Worm (Caenorhabditis elegans): Measurements from ENCODE around the gene syx-18.
A peak's percentile ranks its signal among the peaks of the same experiment; 100 is the strongest.

syx-18 gene

ce11 chrV:6665751-6666150 is 10.5 kb upstream of the syx-18 start, which contains the start of gene pmp-5 (continued):
- no peak for TF ChIP-seq dpl-1 (GFP tag; optimal IDR thresholded peaks at IDR 0.05)
- no peak for TF ChIP-seq dmd-8 (GFP tag; IDR thresholded peaks at IDR 0.05)
- TF ChIP-seq lin-38 (GFP tag; IDR thresholded peaks at IDR 0.05) = no peak
- TF ChIP-seq lin-1 (GFP tag; IDR thresholded peaks at IDR 0.05) = peak; percentile 56; the same call in 1 of the 2 replicates
- no peak for TF ChIP-seq hlh-30 (tag; optimal IDR thresholded peaks at IDR 0.05; ENCODE audit: insufficient read depth)
- peak; percentile 45 for TF ChIP-seq nhr-48 (tag; optimal IDR thresholded peaks at IDR 0.05)
- TF ChIP-seq dmd-6 (GFP tag; IDR thresholded peaks at IDR 0.05) = peak; percentile 91
- TF ChIP-seq hif-1 (tag; optimal IDR thresholded peaks at IDR 0.05) = peak in 1 of 2 experiments; percentile 58
- peak; percentile 83 for TF ChIP-seq pqm-1 (tag; optimal IDR thresholded peaks at IDR 0.05)
- no peak for TF ChIP-seq nhr-237 (tag; optimal IDR thresholded peaks at IDR 0.05)
- no peak for TF ChIP-seq mxl-2 (GFP tag; conservative IDR thresholded peaks at IDR 0.05)
- TF ChIP-seq nhr-102 (tag; optimal IDR thresholded peaks at IDR 0.05) = peak; percentile 50
- no peak for TF ChIP-seq spr-1 (tag; optimal IDR thresholded peaks at IDR 0.05)
- no peak for TF ChIP-seq hmg-1.1 (GFP tag; IDR thresholded peaks at IDR 0.05)
- TF ChIP-seq nhr-28 (tag; optimal IDR thresholded peaks at IDR 0.05) = peak; percentile 86
- no peak for TF ChIP-seq daf-16 (GFP tag; optimal IDR thresholded peaks at IDR 0.05)
- TF ChIP-seq daf-16 (tag; optimal IDR thresholded peaks at IDR 0.05) = peak; percentile 82
- no peak for TF ChIP-seq R02D3.7 (tag; optimal IDR thresholded peaks at IDR 0.05)
- no peak for TF ChIP-seq vab-7 (GFP tag; IDR thresholded peaks at IDR 0.05)
- TF ChIP-seq daf-8 (GFP tag; IDR thresholded peaks at IDR 0.05) = no peak
- TF ChIP-seq nhr-6 (tag; optimal IDR thresholded peaks at IDR 0.05) = no peak
- TF ChIP-seq dve-1 (tag; optimal IDR thresholded peaks at IDR 0.05; ENCODE audit: insufficient read depth) = peak; percentile 67
- no peak for TF ChIP-seq zip-2 (tag; optimal IDR thresholded peaks at IDR 0.05)
- TF ChIP-seq lir-3 (tag; optimal IDR thresholded peaks at IDR 0.05) = no peak
- no peak for TF ChIP-seq ztf-7 (tag; optimal IDR thresholded peaks at IDR 0.05)
- TF ChIP-seq php-3 (GFP tag; IDR thresholded peaks at IDR 0.05) = peak; percentile 66
- TF ChIP-seq nhr-42 (GFP tag; IDR thresholded peaks at IDR 0.05) = no peak
- TF ChIP-seq jun-1 (tag; optimal IDR thresholded peaks at IDR 0.05) = no peak
- TF ChIP-seq nhr-77 (tag; optimal IDR thresholded peaks at IDR 0.05) = peak; percentile 17
- TF ChIP-seq tra-1 (GFP tag; IDR thresholded peaks at IDR 0.05) = peak; percentile 65

ce11 chrV:6662505-6662904 is 7.3 kb upstream of the syx-18 start:
- TF ChIP-seq aha-1 (tag) (peak; percentile 94), duxl-1 (tag; optimal IDR thresholded peaks at IDR 0.05; ENCODE audit: poor library complexity) (no peak), zip-2 (tag; optimal IDR thresholded peaks at IDR 0.05) (no peak), lin-38 (GFP tag; IDR thresholded peaks at IDR 0.05) (no peak), ceh-62 (tag; optimal IDR thresholded peaks at IDR 0.05) (no peak), ZK337.2 (GFP tag; IDR thresholded peaks at IDR 0.05) (no peak), egl-43 (GFP tag; IDR thresholded peaks at IDR 0.05) (0 out of 2 replicates have a peak, but pooled peaks have one; percentile 12), lin-29 (GFP tag; IDR thresholded peaks at IDR 0.05) (0 out of 2 replicates have a peak, but pooled peaks have one; percentile 14), dve-1 (tag; optimal IDR thresholded peaks at IDR 0.05; ENCODE audit: insufficient read depth) (no peak), unc-39 (tag; optimal IDR thresholded peaks at IDR 0.05) (no peak), spr-3 (GFP tag; optimal IDR thresholded peaks at IDR 0.05) (no peak), dpl-1 (GFP tag; optimal IDR thresholded peaks at IDR 0.05) (no peak), nhr-48 (tag; optimal IDR thresholded peaks at IDR 0.05) (no peak), jun-1 (tag; optimal IDR thresholded peaks at IDR 0.05) (no peak), lir-3 (tag; optimal IDR thresholded peaks at IDR 0.05) (no peak), lsy-2 (tag; optimal IDR thresholded peaks at IDR 0.05) (no peak), lim-7 (GFP tag; IDR thresholded peaks at IDR 0.05) (no peak)

- peak; percentile 5 for TF ChIP-seq mes-2 (tag; optimal IDR thresholded peaks at IDR 0.05; ENCODE audit: poor library complexity, severe bottlenecking)
- no peak for TF ChIP-seq egl-27 (tag; optimal IDR thresholded peaks at IDR 0.05)
- peak; percentile 23 for TF ChIP-seq nhr-102 (tag; optimal IDR thresholded peaks at IDR 0.05)
- TF ChIP-seq lsy-2 (tag; optimal IDR thresholded peaks at IDR 0.05) = peak in 1 of 2 experiments; percentile 12
- no peak for TF ChIP-seq dve-1 (tag; optimal IDR thresholded peaks at IDR 0.05; ENCODE audit: insufficient read depth)
- TF ChIP-seq saeg-2 (GFP tag; IDR thresholded peaks at IDR 0.05) = no peak
- peak; percentile 15 for TF ChIP-seq nhr-48 (tag; optimal IDR thresholded peaks at IDR 0.05)
- TF ChIP-seq Y48G9A.11 (GFP tag; IDR thresholded peaks at IDR 0.05) = no peak
- peak; percentile 61 for TF ChIP-seq ces-1 (GFP tag; optimal IDR thresholded peaks at IDR 0.05)
Measured at ce11 chrV:6661658-6662057, 6.4 kb upstream of the syx-18 start.
